Fruit fly (Drosophila melanogaster): ENCODE data around the gene Pfdn5.
A peak's percentile ranks its signal among the peaks of the same experiment; 100 is the strongest.

Pfdn5 gene

dm6 chr3R:22524344-22525072 lies 37.7 kb downstream of the Pfdn5 start (continued):
- peak; percentile 10 for TF ChIP-seq CG18476 (GFP tag; optimal IDR thresholded peaks at IDR 0.05)
- TF ChIP-seq cg (GFP tag; optimal IDR thresholded peaks at IDR 0.05) = no peak
- TF ChIP-seq cato (GFP tag; optimal IDR thresholded peaks at IDR 0.05; ENCODE audit: borderline replicate concordance) = peak; percentile 58
- TF ChIP-seq slp2 (GFP tag; optimal IDR thresholded peaks at IDR 0.05) = peak; percentile 41
- peak; percentile 5 to 22 for TF ChIP-seq chif (GFP tag; optimal IDR thresholded peaks at IDR 0.05)
- TF ChIP-seq Mad (GFP tag; optimal IDR thresholded peaks at IDR 0.05) = peak; percentile 34
- TF ChIP-seq chm (GFP tag; IDR thresholded peaks at IDR 0.05) = peak; percentile 81
- peak; percentile 76 for TF ChIP-seq CG1233 (GFP tag; optimal IDR thresholded peaks at IDR 0.05)
- TF ChIP-seq unc-4 (GFP tag; IDR thresholded peaks at IDR 0.05; ENCODE audit: partially characterized antibody) = no peak
- no peak for TF ChIP-seq Dref (GFP tag; IDR thresholded peaks at IDR 0.05)
- no peak for TF ChIP-seq Drgx (GFP tag; IDR thresholded peaks at IDR 0.05)
- no peak for TF ChIP-seq bab2 (GFP tag; optimal IDR thresholded peaks at IDR 0.05)
- no peak for TF ChIP-seq C15 (GFP tag; IDR thresholded peaks at IDR 0.05)
- no peak for TF ChIP-seq ssp (GFP tag; IDR thresholded peaks at IDR 0.05)
- peak; percentile 57 for TF ChIP-seq CG11398 (GFP tag; optimal IDR thresholded peaks at IDR 0.05)
- no peak for TF ChIP-seq gro (GFP tag; optimal IDR thresholded peaks at IDR 0.05)
- peak; percentile 65 for TF ChIP-seq grn (GFP tag; optimal IDR thresholded peaks at IDR 0.05)
- peak; percentile 52; the same call in 1 of the 3 replicates for TF ChIP-seq otp (GFP tag; IDR thresholded peaks at IDR 0.05)
- TF ChIP-seq Poxn (GFP tag; IDR thresholded peaks at IDR 0.05) = no peak
- TF ChIP-seq sisA (GFP tag; IDR thresholded peaks at IDR 0.05) = no peak
- TF ChIP-seq Hr78 (GFP tag; optimal IDR thresholded peaks at IDR 0.05) = peak in 1 of 2 experiments; percentile 92
- peak; percentile 2 for TF ChIP-seq CG1792 (GFP tag; optimal IDR thresholded peaks at IDR 0.05)
- TF ChIP-seq al (GFP tag; IDR thresholded peaks at IDR 0.05) = no peak
- peak; percentile 64 for TF ChIP-seq Sox102F (GFP tag; optimal IDR thresholded peaks at IDR 0.05)
- TF ChIP-seq Optix (GFP tag; IDR thresholded peaks at IDR 0.05) = no peak
- peak; percentile 79 for TF ChIP-seq CG12299 (tag; optimal IDR thresholded peaks at IDR 0.05)
- peak; percentile 55 for TF ChIP-seq CG7556 (GFP tag; optimal IDR thresholded peaks at IDR 0.05)
- TF ChIP-seq zfh2 (GFP tag; optimal IDR thresholded peaks at IDR 0.05) = no peak
- TF ChIP-seq CG11456 (GFP tag; IDR thresholded peaks at IDR 0.05) = peak; percentile 6; the same call in 1 of the 3 replicates
- no peak for TF ChIP-seq nerfin-2 (GFP tag; IDR thresholded peaks at IDR 0.05; ENCODE audit: partially characterized antibody)
- no peak for TF ChIP-seq h (optimal IDR thresholded peaks at IDR 0.05)
- no peak for TF ChIP-seq CG7928 (GFP tag; optimal IDR thresholded peaks at IDR 0.05)
- peak; percentile 95 for TF ChIP-seq ATbp (GFP tag; optimal IDR thresholded peaks at IDR 0.05)
- TF ChIP-seq insv (GFP tag; optimal IDR thresholded peaks at IDR 0.05) = peak in 1 of 2 experiments; percentile 23
- no peak for TF ChIP-seq sc (optimal IDR thresholded peaks at IDR 0.05)
- peak; percentile 47 for TF ChIP-seq sc (GFP tag; optimal IDR thresholded peaks at IDR 0.05)
- 0 out of 2 replicates have a peak, but pooled peaks have one; percentile 5 for TF ChIP-seq lmd (GFP tag; IDR thresholded peaks at IDR 0.05)
- TF ChIP-seq sob (GFP tag; IDR thresholded peaks at IDR 0.05) = no peak; the same call in 1 of the 2 replicates
- peak; percentile 28 for TF ChIP-seq CoRest (tag; optimal IDR thresholded peaks at IDR 0.05)
- no peak for TF ChIP-seq Hey (tag; optimal IDR thresholded peaks at IDR 0.05)
- TF ChIP-seq CG10431 (GFP tag; optimal IDR thresholded peaks at IDR 0.05) = peak; percentile 46
- TF ChIP-seq Usf (GFP tag; optimal IDR thresholded peaks at IDR 0.05) = no peak
- no peak for TF ChIP-seq jigr1 (GFP tag; IDR thresholded peaks at IDR 0.05)
- no peak; the same call in 1 of the 2 replicates for TF ChIP-seq Oaz (GFP tag; IDR thresholded peaks at IDR 0.05)
- no peak for TF ChIP-seq crol (GFP tag; IDR thresholded peaks at IDR 0.05)
- no peak for TF ChIP-seq maf-S (GFP tag; optimal IDR thresholded peaks at IDR 0.05)
- TF ChIP-seq Scr (GFP tag; IDR thresholded peaks at IDR 0.05; ENCODE audit: partially characterized antibody) = no peak
- TF ChIP-seq ttk (GFP tag; IDR thresholded peaks at IDR 0.05) = no peak
- no peak for TF ChIP-seq CG15073 (GFP tag; optimal IDR thresholded peaks at IDR 0.05)
- TF ChIP-seq gcm2 (GFP tag; optimal IDR thresholded peaks at IDR 0.05) = peak; percentile 29
- no peak for TF ChIP-seq CG15479 (GFP tag; optimal IDR thresholded peaks at IDR 0.05)

Measured in whole organism, embryonic.